Worm (Caenorhabditis elegans) whole organism, L1 larva: ENCODE data around the gene ZK1098.2.

Experiments used
- C16A3.4 ChIP-seq: fragments of 150-350 bp; optimal IDR thresholded peaks from 2 replicates; lab custom pipeline; 2014; ENCODE audit warnings: missing biosample characterization, missing genetic modification characterization
- F16B12.6 ChIP-seq: fragments of 150-350 bp; optimal IDR thresholded peaks from 2 replicates; lab custom pipeline; 2014; ENCODE audit warnings: missing biosample characterization, missing genetic modification characterization
- alr-1 ChIP-seq: fragments of 200-800 bp; sonication (Bioruptor generic); optimal IDR thresholded peaks from 2 replicates; lab custom pipeline; 2018; ENCODE audit warnings: borderline replicate concordance, mild to moderate bottlenecking, missing genetic modification characterization, missing compliant biosample characterization
- blmp-1 ChIP-seq: fragments of 150-350 bp; optimal IDR thresholded peaks from 2 replicates; lab custom pipeline; 2014; ENCODE audit warnings: missing biosample characterization, missing genetic modification characterization
- dpl-1 ChIP-seq, 3 experiments: fragments of 150-350 bp in 2 of 3; sonication (generic microtip) in 1 of 3; optimal IDR thresholded peaks; 2 replicates each; lab custom pipeline; 2014 to 2017; ENCODE audit warnings: missing biosample characterization in 3 of 3, missing genetic modification characterization in 3 of 3, missing genetic modification reagents in 3 of 3
- dsc-1 ChIP-seq: sonication (generic microtip); optimal IDR thresholded peaks from 2 replicates; lab custom pipeline; 2016; ENCODE audit warnings: mild to moderate bottlenecking, missing genetic modification characterization, missing compliant biosample characterization
- efl-1 ChIP-seq, 4 experiments: fragments of 150-350 bp; optimal IDR thresholded peaks in 3 of 4; peaks in 1 of 4; 1 replicate in 1 of 4; 2 replicates in 3 of 4; lab custom pipeline; 2014; ENCODE audit warnings: missing biosample characterization in 2 of 4, missing genetic modification characterization in 2 of 4, missing genetic modification reagents in 2 of 4
- elt-2 ChIP-seq: sonication (generic microtip); optimal IDR thresholded peaks from 2 replicates; lab custom pipeline; 2016; ENCODE audit warnings: missing genetic modification characterization, mild to moderate bottlenecking, inconsistent platforms, missing compliant biosample characterization, missing genetic modification reagents
- elt-3 ChIP-seq, 6 experiments: fragments of 150-350 bp in 1 of 6; sonication (generic microtip); optimal IDR thresholded peaks; 2 replicates each; lab custom pipeline; 2017 to 2018; ENCODE audit warnings: missing biosample characterization in 6 of 6, missing genetic modification characterization in 6 of 6, inconsistent platforms in 1 of 6
- fkh-4 ChIP-seq: sonication (generic microtip); optimal IDR thresholded peaks from 2 replicates; lab custom pipeline; 2016; ENCODE audit warnings: missing compliant biosample characterization, missing genetic modification characterization, borderline replicate concordance
- fkh-8 ChIP-seq: sonication (generic microtip); optimal IDR thresholded peaks from 2 replicates; lab custom pipeline; 2016; ENCODE audit warnings: mild to moderate bottlenecking, missing genetic modification characterization, missing compliant biosample characterization
- isw-1 ChIP-seq: fragments of 200-800 bp; sonication (Bioruptor generic); IDR thresholded peaks from 2 replicates; pipeline ENCODE4 v1.3.6; 2022; ENCODE audit warnings: missing genetic modification characterization, missing compliant biosample characterization
- jun-1 ChIP-seq: fragments of 150-350 bp; optimal IDR thresholded peaks from 2 replicates; lab custom pipeline; 2014; ENCODE audit warnings: missing biosample characterization, missing genetic modification reagents, missing genetic modification characterization
- lin-14 ChIP-seq: fragments of 200-800 bp; sonication (Bioruptor generic); optimal IDR thresholded peaks from 2 replicates; lab custom pipeline; 2018; ENCODE audit warnings: mild to moderate bottlenecking, missing genetic modification characterization, moderate library complexity, missing compliant biosample characterization
- lin-35 ChIP-seq, 2 experiments: fragments of 150-350 bp; optimal IDR thresholded peaks; 2 replicates each; lab custom pipeline; 2014; ENCODE audit warnings: missing biosample characterization in 2 of 2, missing genetic modification characterization in 2 of 2, missing genetic modification reagents in 2 of 2
- lin-39 ChIP-seq: fragments of 150-350 bp; optimal IDR thresholded peaks from 2 replicates; lab custom pipeline; 2014; ENCODE audit warnings: missing biosample characterization, missing genetic modification reagents, missing genetic modification characterization
- lir-3 ChIP-seq: sonication (generic microtip); optimal IDR thresholded peaks from 2 replicates; lab custom pipeline; 2016; ENCODE audit warnings: mild to moderate bottlenecking, missing genetic modification characterization, moderate library complexity, missing compliant biosample characterization; ENCODE audit not compliant: poor library complexity
- lsy-2 ChIP-seq, 2 experiments: fragments of 150-350 bp; optimal IDR thresholded peaks; 2 replicates each; lab custom pipeline; 2014; ENCODE audit warnings: missing biosample characterization in 2 of 2, missing genetic modification characterization in 2 of 2
- mab-9 ChIP-seq: fragments of 200-800 bp; sonication (Bioruptor generic); IDR thresholded peaks from 2 replicates; pipeline ENCODE4 v1.3.6; 2022; ENCODE audit warnings: missing genetic modification reagents, missing genetic modification characterization, missing compliant biosample characterization
- mdl-1 ChIP-seq, 2 experiments: fragments of 150-350 bp; optimal IDR thresholded peaks; 2 replicates each; lab custom pipeline; 2014 to 2017; ENCODE audit warnings: missing biosample characterization in 2 of 2, missing genetic modification characterization in 2 of 2, inconsistent platforms in 1 of 2
- nhr-19 ChIP-seq: fragments of 200-800 bp; sonication (Bioruptor generic); conservative IDR thresholded peaks from 2 replicates; pipeline ENCODE4 v1.3.6; 2022; ENCODE audit warnings: missing genetic modification characterization, missing compliant biosample characterization
- nhr-28 ChIP-seq: fragments of 150-350 bp; optimal IDR thresholded peaks from 2 replicates; lab custom pipeline; 2014; ENCODE audit warnings: missing biosample characterization, missing genetic modification characterization
- nhr-47 ChIP-seq: sonication (generic microtip); optimal IDR thresholded peaks from 2 replicates; lab custom pipeline; 2016; ENCODE audit warnings: mild to moderate bottlenecking, missing genetic modification characterization, moderate library complexity, missing compliant biosample characterization
- nhr-71 ChIP-seq: sonication (generic microtip); optimal IDR thresholded peaks from 2 replicates; lab custom pipeline; 2016; ENCODE audit warnings: mild to moderate bottlenecking, missing genetic modification characterization, moderate library complexity, missing compliant biosample characterization
- nhr-76 ChIP-seq: sonication (generic microtip); optimal IDR thresholded peaks from 2 replicates; lab custom pipeline; 2017; ENCODE audit warnings: missing biosample characterization, missing genetic modification characterization
- nhr-77 ChIP-seq: fragments of 150-350 bp; optimal IDR thresholded peaks from 2 replicates; lab custom pipeline; 2014; ENCODE audit warnings: missing biosample characterization, missing genetic modification characterization
- nhr-85 ChIP-seq: sonication (generic microtip); peaks from one replicate; lab custom pipeline; 2016; ENCODE audit warnings: missing genetic modification characterization, inconsistent platforms, missing compliant biosample characterization
- rnt-1 ChIP-seq: sonication (generic microtip); optimal IDR thresholded peaks from 2 replicates; lab custom pipeline; 2016; ENCODE audit warnings: mild to moderate bottlenecking, missing genetic modification characterization, moderate library complexity, missing compliant biosample characterization
- skn-1 ChIP-seq: fragments of 150-350 bp; optimal IDR thresholded peaks from 2 replicates; lab custom pipeline; 2014; ENCODE audit warnings: missing biosample characterization, missing genetic modification characterization
- snpc-4 ChIP-seq: fragments of 150-350 bp; optimal IDR thresholded peaks from 2 replicates; lab custom pipeline; 2014; ENCODE audit warnings: missing biosample characterization, missing genetic modification characterization
- swsn-7 ChIP-seq: sonication (generic microtip); optimal IDR thresholded peaks from 2 replicates; lab custom pipeline; 2016; ENCODE audit warnings: missing genetic modification characterization, missing compliant biosample characterization
- tbx-2 ChIP-seq: sonication (generic microtip); optimal IDR thresholded peaks from 2 replicates; lab custom pipeline; 2016; ENCODE audit warnings: missing genetic modification characterization, missing compliant biosample characterization
- unc-98 ChIP-seq: fragments of 200-800 bp; sonication (Bioruptor generic); IDR thresholded peaks from 2 replicates; pipeline ENCODE4 v1.3.6; 2022; ENCODE audit warnings: missing genetic modification characterization, missing compliant biosample characterization
- zip-4 ChIP-seq: fragments of 200-800 bp; sonication (Bioruptor generic); optimal IDR thresholded peaks from 2 replicates; lab custom pipeline; 2018; ENCODE audit warnings: mild to moderate bottlenecking, missing genetic modification characterization, moderate library complexity, missing compliant biosample characterization
- ztf-4 ChIP-seq: fragments of 150-350 bp; optimal IDR thresholded peaks from 2 replicates; lab custom pipeline; 2014; ENCODE audit warnings: missing biosample characterization, missing genetic modification characterization

ZK1098.2 gene

DNA sequence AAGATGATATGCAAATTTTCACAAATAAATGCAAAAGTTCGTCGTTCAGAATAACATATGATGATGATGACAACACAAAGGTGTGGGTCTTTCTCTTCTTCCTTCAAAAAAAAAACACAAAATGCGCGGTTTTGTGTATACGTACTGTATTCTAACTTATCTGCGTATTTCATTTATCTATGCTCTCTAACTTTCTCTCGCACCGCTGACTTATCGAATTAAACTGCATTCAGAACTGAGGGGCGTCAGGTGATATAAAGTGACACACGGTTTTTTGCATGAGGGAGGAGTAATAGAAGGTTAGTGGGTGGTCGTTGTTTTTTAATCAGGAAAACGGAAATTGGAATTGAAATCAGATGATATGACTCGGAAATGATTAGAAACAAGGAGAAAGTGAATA, 28.7 kb upstream of the ZK1098.2 start, which contains the start of gene sod-4 (continued):
- TF ChIP-seq efl-1 (optimal IDR thresholded peaks at IDR 0.05; lab: Kevin White, UChicago): peak in 1 of 2 experiments; percentile 6
- TF ChIP-seq efl-1 (GFP tag; optimal IDR thresholded peaks at IDR 0.05 in 1 of 2; lab: Kevin White, UChicago): peak in 1 of 2 experiments; percentile 86
- peak in 2 of 3 experiments; percentile 17 to 36 for TF ChIP-seq dpl-1 (GFP tag; optimal IDR thresholded peaks at IDR 0.05; lab: Kevin White, UChicago)
- peak; percentile 6 for TF ChIP-seq lir-3 (tag; lab: Kevin White, UChicago)
- TF ChIP-seq jun-1 (tag; lab: Kevin White, UChicago): no peak
- TF ChIP-seq mdl-1 (tag; optimal IDR thresholded peaks at IDR 0.05; lab: Kevin White, UChicago): peak in 1 of 2 experiments; percentile 47
- peak; percentile 22; the same call in 1 of the 2 replicates for TF ChIP-seq nhr-19
- TF ChIP-seq snpc-4 (tag; lab: Kevin White, UChicago): no peak
- no peak for TF ChIP-seq zip-4 (GFP tag; lab: Kevin White, UChicago)
- TF ChIP-seq nhr-47 (tag; lab: Kevin White, UChicago): peak; percentile 16
- peak; percentile 84 for TF ChIP-seq blmp-1 (tag; lab: Kevin White, UChicago)
- peak; percentile 25 for TF ChIP-seq tbx-2 (tag; lab: Kevin White, UChicago)
- no peak for TF ChIP-seq nhr-28 (tag; lab: Kevin White, UChicago)

- TF ChIP-seq ztf-4 (no peak), nhr-19 (peak; percentile 8; the same call in 1 of the 2 replicates), nhr-71 (tag; lab: Kevin White, UChicago) (peak; percentile 56), swsn-7 (tag; lab: Kevin White, UChicago) (peak; percentile 16), nhr-76 (tag; lab: Kevin White, UChicago) (no peak), lin-39 (tag; lab: Kevin White, UChicago) (peak; percentile 52), nhr-77 (tag; lab: Kevin White, UChicago) (no peak), alr-1 (no peak), nhr-85 (tag; lab: Kevin White, UChicago) (peak; percentile 38), rnt-1 (tag; lab: Kevin White, UChicago) (no peak), lin-14 (GFP tag; lab: Kevin White, UChicago) (peak; percentile 59), elt-2 (tag; lab: Kevin White, UChicago) (no peak), lsy-2 (tag; optimal IDR thresholded peaks at IDR 0.05; lab: Kevin White, UChicago) (peak; percentile 31 to 35), F16B12.6 (tag; lab: Kevin White, UChicago) (no peak), nhr-47 (tag; lab: Kevin White, UChicago) (peak; percentile 21), fkh-8 (peak; percentile 11), isw-1 (GFP tag; lab: Robert Waterston, UW) (no peak), dsc-1 (no peak)
These were observed 27.9 kb upstream of the ZK1098.2 start for ce11 chrIII:9501072-9501471.

DNA sequence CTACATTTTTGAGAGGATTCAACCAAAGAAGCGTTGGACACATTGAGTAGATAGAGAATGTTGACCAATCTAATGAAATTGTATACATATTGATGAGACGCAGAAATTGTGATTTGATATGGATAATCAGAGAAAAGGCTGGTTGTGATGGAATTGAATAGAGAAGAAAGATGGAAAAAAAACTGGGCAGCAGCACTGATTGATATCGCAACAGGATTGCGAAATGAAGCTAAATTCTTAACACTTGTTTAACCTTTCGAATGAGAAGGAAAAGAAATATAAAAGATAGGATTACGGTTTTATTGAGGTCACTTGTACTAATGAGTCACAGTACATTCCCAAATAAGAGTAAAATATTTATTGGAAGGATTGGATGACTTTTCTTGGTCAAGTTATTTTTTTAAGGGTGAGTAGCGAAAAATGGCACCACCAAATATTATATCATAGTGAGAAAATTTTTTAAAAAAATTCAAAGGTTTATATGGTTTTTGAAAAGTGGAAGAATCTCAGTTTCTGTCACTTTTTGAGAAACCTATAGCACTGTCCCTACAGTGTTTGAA, 26.7 kb upstream of the ZK1098.2 start:
- TF ChIP-seq elt-2 (tag; lab: Kevin White, UChicago) (no peak), lin-35 (GFP tag; optimal IDR thresholded peaks at IDR 0.05; lab: Kevin White, UChicago) (peak in 1 of 2 experiments; percentile 7), nhr-77 (tag; lab: Kevin White, UChicago) (no peak), lsy-2 (tag; optimal IDR thresholded peaks at IDR 0.05; lab: Kevin White, UChicago) (peak in 1 of 2 experiments; percentile 32), unc-98 (GFP tag; lab: Robert Waterston, UW) (no peak), ztf-4 (no peak), efl-1 (optimal IDR thresholded peaks at IDR 0.05; lab: Kevin White, UChicago) (no peak), efl-1 (GFP tag; optimal IDR thresholded peaks at IDR 0.05 in 1 of 2; lab: Kevin White, UChicago) (peak in 1 of 2 experiments; percentile 80), skn-1 (tag; lab: Kevin White, UChicago) (peak; percentile 23), mab-9 (GFP tag; lab: Robert Waterston, UW) (no peak), lin-14 (GFP tag; lab: Kevin White, UChicago) (peak; percentile 44), fkh-4 (tag; lab: Kevin White, UChicago) (no peak), elt-3 (tag; optimal IDR thresholded peaks at IDR 0.05; lab: Kevin White, UChicago) (peak in 5 of 6 experiments; percentile 27 to 81 (median 76)), C16A3.4 (tag; lab: Kevin White, UChicago) (peak; percentile 17), nhr-71 (tag; lab: Kevin White, UChicago) (peak; percentile 20), blmp-1 (tag; lab: Kevin White, UChicago) (peak; percentile 63)
